Worm (Caenorhabditis elegans) whole organism, late embryonic: ENCODE measurements around the gene fil-2.

Experiments used
- ceh-18 ChIP-seq: sonication (generic microtip); optimal IDR thresholded peaks from 2 replicates; lab custom pipeline; 2016; ENCODE audit warnings: missing genetic modification characterization, missing compliant biosample characterization
- dmd-4 ChIP-seq: sonication (generic microtip); optimal IDR thresholded peaks from 2 replicates; lab custom pipeline; 2016; ENCODE audit warnings: borderline replicate concordance, missing genetic modification characterization, missing compliant biosample characterization
- dve-1 ChIP-seq: sonication (generic microtip); optimal IDR thresholded peaks from 2 replicates; lab custom pipeline; 2017; ENCODE audit warnings: antibody characterized with exemption, mild to moderate bottlenecking, missing genetic modification characterization, missing compliant biosample characterization
- fkh-10 ChIP-seq: fragments of 150-350 bp; optimal IDR thresholded peaks from 2 replicates; lab custom pipeline; 2014; ENCODE audit warnings: missing biosample characterization, missing genetic modification reagents, missing genetic modification characterization
- fkh-6 ChIP-seq: sonication (generic microtip); optimal IDR thresholded peaks from 2 replicates; lab custom pipeline; 2016; ENCODE audit warnings: missing genetic modification characterization, missing compliant biosample characterization
- nhr-11 ChIP-seq: fragments of 150-350 bp; optimal IDR thresholded peaks from 2 replicates; lab custom pipeline; 2014; ENCODE audit warnings: missing biosample characterization, missing genetic modification characterization
- pag-3 ChIP-seq: sonication (generic microtip); optimal IDR thresholded peaks from 2 replicates; lab custom pipeline; 2016; ENCODE audit warnings: missing compliant biosample characterization, missing genetic modification characterization, borderline replicate concordance
- pat-9 ChIP-seq: fragments of 200-800 bp; sonication (Bioruptor generic); optimal IDR thresholded peaks from 2 replicates; lab custom pipeline; 2018; ENCODE audit warnings: mild to moderate bottlenecking, missing genetic modification characterization, moderate library complexity, missing compliant biosample characterization
- pha-4 ChIP-seq: fragments of 150-350 bp; optimal IDR thresholded peaks from 2 replicates; lab custom pipeline; 2018; ENCODE audit warnings: missing biosample characterization, missing genetic modification reagents, missing genetic modification characterization
- syd-9 ChIP-seq: sonication (generic microtip); optimal IDR thresholded peaks from 2 replicates; lab custom pipeline; 2016; ENCODE audit warnings: mild to moderate bottlenecking, missing genetic modification characterization, moderate library complexity, missing compliant biosample characterization
- tbx-2 ChIP-seq: sonication (generic microtip); optimal IDR thresholded peaks from 2 replicates; lab custom pipeline; 2016; ENCODE audit warnings: missing genetic modification characterization, missing compliant biosample characterization
- unc-42 ChIP-seq: sonication (generic microtip); optimal IDR thresholded peaks from 2 replicates; lab custom pipeline; 2016; ENCODE audit warnings: missing genotype, missing genetic modification characterization, missing compliant biosample characterization

DNA sequence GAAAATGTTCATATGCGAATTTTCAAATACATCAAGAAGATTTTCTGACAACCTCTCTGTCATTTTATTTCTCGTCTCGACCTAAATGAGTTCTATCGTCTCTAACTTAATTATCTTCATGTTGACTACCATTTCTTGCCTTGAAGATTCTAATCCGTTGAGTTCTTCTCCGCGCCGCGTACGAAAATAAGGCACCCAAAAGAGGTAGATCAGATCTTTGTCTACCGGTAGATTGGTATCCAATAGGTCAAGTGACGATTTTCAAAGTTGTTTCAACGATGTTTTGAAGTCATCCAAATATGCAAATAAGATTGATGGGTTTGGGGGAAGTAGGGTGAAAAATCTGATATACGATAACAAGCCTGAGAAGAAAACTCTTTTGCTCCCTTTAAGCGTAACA lies 24.9 kb upstream of the fil-2 start:
- no peak for TF ChIP-seq dve-1
- TF ChIP-seq syd-9: no peak
- no peak for TF ChIP-seq nhr-11
- no peak for TF ChIP-seq tbx-2
- no peak for TF ChIP-seq dmd-4
- TF ChIP-seq pat-9 (tag; lab: Kevin White, UChicago): no peak
- TF ChIP-seq fkh-10: no peak
- no peak for TF ChIP-seq fkh-6 (tag; lab: Kevin White, UChicago)
- no peak for TF ChIP-seq unc-42 (tag; lab: Kevin White, UChicago)
- no peak for TF ChIP-seq pha-4 (tag; lab: Kevin White, UChicago)
- no peak for TF ChIP-seq ceh-18 (tag; lab: Kevin White, UChicago)
- TF ChIP-seq pag-3 (tag; lab: Kevin White, UChicago): no peak
